Fruit fly (Drosophila melanogaster) whole organism, embryonic: ENCODE results near the gene Dhdds.

Experiments
- Atf-2 ChIP-seq: fragments of 200-800 bp; sonication (Bioruptor generic); optimal IDR thresholded peaks from 2 replicates; lab custom pipeline; 2016; ENCODE audit warnings: missing biosample characterization, missing genetic modification characterization
- Atf6 ChIP-seq: fragments of 200-800 bp; sonication (Bioruptor generic); IDR thresholded peaks from 2 replicates; pipeline ENCODE4 v1.3.6; 2022; ENCODE audit warnings: missing biosample characterization, missing genetic modification characterization
- Bgb ChIP-seq: fragments of 200-800 bp; sonication (Bioruptor generic); IDR thresholded peaks from 2 replicates; pipeline ENCODE4 v1.3.6; 2022; ENCODE audit warnings: missing biosample characterization, missing genetic modification characterization; ENCODE audit not compliant: partially characterized antibody
- CG1024 ChIP-seq: fragments of 200-800 bp; sonication (Bioruptor generic); IDR thresholded peaks from 2 replicates; pipeline ENCODE4 v1.3.6; 2022; ENCODE audit warnings: missing biosample characterization, missing genetic modification characterization
- CG10267 ChIP-seq: fragments of 200-800 bp; sonication (Bioruptor generic); optimal IDR thresholded peaks from 2 replicates; lab custom pipeline; 2018; ENCODE audit warnings: missing biosample characterization, mild to moderate bottlenecking, missing genetic modification characterization, moderate library complexity
- CG10543 ChIP-seq: fragments of 200-800 bp; sonication (Bioruptor generic); optimal IDR thresholded peaks from 3 replicates; lab custom pipeline; 2017; ENCODE audit warnings: missing biosample characterization, mild to moderate bottlenecking, missing genetic modification characterization, moderate library complexity
- CG11398 ChIP-seq: fragments of 200-800 bp; sonication (Bioruptor generic); optimal IDR thresholded peaks from 2 replicates; lab custom pipeline; 2016; ENCODE audit warnings: missing biosample characterization, missing genetic modification characterization
- CG12155 ChIP-seq: fragments of 200-800 bp; sonication (Bioruptor generic); optimal IDR thresholded peaks from 3 replicates; lab custom pipeline; 2016; ENCODE audit warnings: missing biosample characterization, missing genetic modification characterization
- CG13287 ChIP-seq: fragments of 200-800 bp; sonication (Bioruptor generic); IDR thresholded peaks from 2 replicates; pipeline ENCODE4 v1.3.6; 2022; ENCODE audit warnings: missing biosample characterization, missing genetic modification characterization; ENCODE audit not compliant: partially characterized antibody
- CG13296 ChIP-seq: fragments of 200-800 bp; sonication (Bioruptor generic); optimal IDR thresholded peaks from 3 replicates; lab custom pipeline; 2018; ENCODE audit warnings: missing biosample characterization, mild to moderate bottlenecking, missing genetic modification characterization
- CG14667 ChIP-seq: fragments of 200-800 bp; sonication (Bioruptor generic); IDR thresholded peaks from 2 replicates; pipeline ENCODE4 v1.3.6; 2022; ENCODE audit warnings: missing biosample characterization, missing genetic modification characterization
- CG15011 ChIP-seq: fragments of 200-800 bp; sonication (Bioruptor generic); optimal IDR thresholded peaks from 3 replicates; lab custom pipeline; 2018; ENCODE audit warnings: missing biosample characterization, mild to moderate bottlenecking, missing genetic modification characterization
- CG1603 ChIP-seq: fragments of 200-800 bp; sonication (Bioruptor generic); optimal IDR thresholded peaks from 2 replicates; lab custom pipeline; 2019; ENCODE audit warnings: missing biosample characterization, mild to moderate bottlenecking, missing genetic modification characterization, moderate library complexity
- CG2202 ChIP-seq: fragments of 200-800 bp; sonication (Bioruptor generic); optimal IDR thresholded peaks from 2 replicates; lab custom pipeline; 2018; ENCODE audit warnings: missing biosample characterization, mild to moderate bottlenecking, missing genetic modification characterization
- CG33213 ChIP-seq: fragments of 200-800 bp; sonication (Bioruptor generic); optimal IDR thresholded peaks from 3 replicates; lab custom pipeline; 2016; ENCODE audit warnings: missing biosample characterization, missing genetic modification characterization
- CG34422 ChIP-seq: fragments of 200-800 bp; sonication (Bioruptor generic); IDR thresholded peaks from 3 replicates; pipeline ENCODE4 v1.3.6; 2022; ENCODE audit warnings: missing biosample characterization, missing genetic modification characterization
- CG4360 ChIP-seq: fragments of 200-800 bp; sonication (Bioruptor generic); IDR thresholded peaks from 2 replicates; pipeline ENCODE4 v1.3.6; 2022; ENCODE audit warnings: missing biosample characterization, missing genetic modification characterization
- CG6272 ChIP-seq: fragments of 200-800 bp; sonication (Bioruptor generic); IDR thresholded peaks from 2 replicates; pipeline ENCODE4 v1.3.6; 2022; ENCODE audit warnings: missing biosample characterization, missing genetic modification characterization
- CG7786 ChIP-seq: fragments of 200-800 bp; sonication (Bioruptor generic); optimal IDR thresholded peaks from 2 replicates; lab custom pipeline; 2016; ENCODE audit warnings: missing biosample characterization, missing genetic modification characterization
- CG9797 ChIP-seq: fragments of 200-800 bp; sonication (Bioruptor generic); optimal IDR thresholded peaks from 3 replicates; lab custom pipeline; 2018; ENCODE audit warnings: missing biosample characterization, mild to moderate bottlenecking, missing genetic modification characterization
- CrebB ChIP-seq: fragments of 200-800 bp; sonication (Bioruptor generic); optimal IDR thresholded peaks from 3 replicates; lab custom pipeline; 2018; ENCODE audit warnings: missing biosample characterization, mild to moderate bottlenecking, missing genetic modification characterization
- D19A ChIP-seq: fragments of 200-800 bp; optimal IDR thresholded peaks from 3 replicates; lab custom pipeline; 2019; ENCODE audit warnings: missing biosample characterization, mild to moderate bottlenecking, missing genetic modification characterization, moderate library complexity
- Dref ChIP-seq: fragments of 200-800 bp; sonication (Bioruptor generic); IDR thresholded peaks from 2 replicates; pipeline ENCODE4 v1.3.6; 2022; ENCODE audit warnings: missing biosample characterization, missing genetic modification characterization
- Drgx ChIP-seq: fragments of 200-800 bp; sonication (Bioruptor generic); IDR thresholded peaks from 2 replicates; pipeline ENCODE4 v1.3.6; 2022; ENCODE audit warnings: missing biosample characterization, missing genetic modification characterization
- E2f2 ChIP-seq: fragments of 200-800 bp; sonication (Bioruptor generic); IDR thresholded peaks from 2 replicates; pipeline ENCODE4 v1.3.6; 2022; ENCODE audit warnings: missing biosample characterization, missing genetic modification characterization
- Hmx ChIP-seq: fragments of 200-800 bp; sonication (Bioruptor generic); optimal IDR thresholded peaks from 2 replicates; lab custom pipeline; 2016; ENCODE audit warnings: missing biosample characterization, missing genetic modification characterization
- Oaz ChIP-seq: fragments of 200-800 bp; sonication (Bioruptor generic); IDR thresholded peaks from 2 replicates; pipeline ENCODE4 v1.3.6; 2022; ENCODE audit warnings: missing biosample characterization, missing genetic modification characterization
- Six4 ChIP-seq: fragments of 200-800 bp; sonication (Bioruptor generic); optimal IDR thresholded peaks from 2 replicates; lab custom pipeline; 2016; ENCODE audit warnings: missing biosample characterization, missing genetic modification characterization
- Tbp ChIP-seq: fragments of >200 bp; optimal IDR thresholded peaks from 2 replicates; lab custom pipeline; 2018; ENCODE audit warnings: missing biosample characterization, missing genetic modification characterization
- Xrp1 ChIP-seq: fragments of 200-800 bp; sonication (Bioruptor generic); IDR thresholded peaks from 2 replicates; pipeline ENCODE4 v1.3.6; 2022; ENCODE audit warnings: missing biosample characterization, missing genetic modification characterization
- ac ChIP-seq: fragments of 200-800 bp; sonication (Bioruptor generic); optimal IDR thresholded peaks from 3 replicates; lab custom pipeline; 2017; ENCODE audit warnings: missing biosample characterization, mild to moderate bottlenecking, missing genetic modification characterization
- bab2 ChIP-seq: fragments of 200-800 bp; sonication (Bioruptor generic); optimal IDR thresholded peaks from 2 replicates; lab custom pipeline; 2016; ENCODE audit warnings: missing biosample characterization, missing genetic modification characterization
- bcd ChIP-seq: fragments of 200-800 bp; sonication (Bioruptor generic); optimal IDR thresholded peaks from 2 replicates; lab custom pipeline; 2017; ENCODE audit warnings: missing biosample characterization, mild to moderate bottlenecking, missing genetic modification characterization
- bowl ChIP-seq: fragments of 200-800 bp; sonication (Bioruptor generic); IDR thresholded peaks from 2 replicates; pipeline ENCODE4 v1.3.6; 2022; ENCODE audit warnings: missing biosample characterization, missing genetic modification characterization
- cas ChIP-seq: fragments of 200-800 bp; sonication (Bioruptor generic); IDR thresholded peaks from 2 replicates; pipeline ENCODE4 v1.3.6; 2022; ENCODE audit warnings: missing biosample characterization, missing genetic modification characterization
- da ChIP-seq: fragments of 200-800 bp; sonication (Bioruptor generic); optimal IDR thresholded peaks from 2 replicates; lab custom pipeline; 2016; ENCODE audit warnings: missing biosample characterization, missing genetic modification characterization
- dan ChIP-seq: fragments of 200-800 bp; sonication (Bioruptor generic); IDR thresholded peaks from 2 replicates; pipeline ENCODE4 v1.3.6; 2022; ENCODE audit warnings: missing biosample characterization, missing genetic modification characterization
- dmrt99B ChIP-seq: fragments of 200-800 bp; sonication (Bioruptor generic); optimal IDR thresholded peaks from 2 replicates; lab custom pipeline; 2018; ENCODE audit warnings: missing biosample characterization, mild to moderate bottlenecking, missing genetic modification characterization, moderate library complexity
- emc ChIP-seq: fragments of 200-800 bp; sonication (Bioruptor generic); optimal IDR thresholded peaks from 2 replicates; lab custom pipeline; 2016; ENCODE audit warnings: missing biosample characterization, missing genetic modification characterization
- eve ChIP-seq, 2 experiments: fragments of >200 bp; optimal IDR thresholded peaks; 2 replicates each; lab custom pipeline; 2017; ENCODE audit warnings: missing biosample characterization in 2 of 2, missing genetic modification characterization in 2 of 2
- ewg ChIP-seq: fragments of 200-800 bp; sonication (Bioruptor generic); optimal IDR thresholded peaks from 3 replicates; lab custom pipeline; 2017; ENCODE audit warnings: mild to moderate bottlenecking, missing biosample characterization, missing genetic modification reagents, missing genetic modification characterization
- gcm2 ChIP-seq: fragments of 200-800 bp; sonication (Bioruptor generic); optimal IDR thresholded peaks from 2 replicates; lab custom pipeline; 2016; ENCODE audit warnings: missing biosample characterization, missing genetic modification characterization
- gro ChIP-seq: fragments of 200-800 bp; sonication (Bioruptor generic); optimal IDR thresholded peaks from 2 replicates; lab custom pipeline; 2016; ENCODE audit warnings: missing biosample characterization, missing genetic modification characterization
- pho ChIP-seq: fragments of 200-800 bp; sonication (Bioruptor generic); optimal IDR thresholded peaks from 2 replicates; lab custom pipeline; 2016; ENCODE audit warnings: missing biosample characterization, missing genetic modification characterization
- pros ChIP-seq: fragments of 200-800 bp; sonication (Bioruptor generic); optimal IDR thresholded peaks from 3 replicates; lab custom pipeline; 2019; ENCODE audit warnings: missing biosample characterization, mild to moderate bottlenecking, missing genetic modification characterization, moderate library complexity
- row ChIP-seq: fragments of 200-800 bp; sonication (Bioruptor generic); IDR thresholded peaks from 3 replicates; pipeline ENCODE4 v1.3.6; 2022; ENCODE audit warnings: missing biosample characterization, missing genetic modification characterization
- sna ChIP-seq: fragments of 200-800 bp; sonication (Bioruptor generic); IDR thresholded peaks from 2 replicates; pipeline ENCODE4 v1.3.6; 2022; ENCODE audit warnings: missing biosample characterization, missing genetic modification characterization; ENCODE audit not compliant: partially characterized antibody
- tna ChIP-seq: fragments of 200-800 bp; sonication (Bioruptor generic); IDR thresholded peaks from 2 replicates; pipeline ENCODE4 v1.3.6; 2022; ENCODE audit warnings: missing biosample characterization, missing genetic modification characterization; ENCODE audit not compliant: partially characterized antibody
- wor ChIP-seq: fragments of 200-800 bp; sonication (Bioruptor generic); IDR thresholded peaks from 2 replicates; pipeline ENCODE4 v1.3.6; 2022; ENCODE audit warnings: missing biosample characterization, missing genetic modification characterization
- zfh1 ChIP-seq: fragments of 200-800 bp; sonication (Bioruptor generic); IDR thresholded peaks from 3 replicates; pipeline ENCODE4 v1.3.6; 2022; ENCODE audit warnings: missing biosample characterization, missing genetic modification characterization

The Dhdds gene

DNA sequence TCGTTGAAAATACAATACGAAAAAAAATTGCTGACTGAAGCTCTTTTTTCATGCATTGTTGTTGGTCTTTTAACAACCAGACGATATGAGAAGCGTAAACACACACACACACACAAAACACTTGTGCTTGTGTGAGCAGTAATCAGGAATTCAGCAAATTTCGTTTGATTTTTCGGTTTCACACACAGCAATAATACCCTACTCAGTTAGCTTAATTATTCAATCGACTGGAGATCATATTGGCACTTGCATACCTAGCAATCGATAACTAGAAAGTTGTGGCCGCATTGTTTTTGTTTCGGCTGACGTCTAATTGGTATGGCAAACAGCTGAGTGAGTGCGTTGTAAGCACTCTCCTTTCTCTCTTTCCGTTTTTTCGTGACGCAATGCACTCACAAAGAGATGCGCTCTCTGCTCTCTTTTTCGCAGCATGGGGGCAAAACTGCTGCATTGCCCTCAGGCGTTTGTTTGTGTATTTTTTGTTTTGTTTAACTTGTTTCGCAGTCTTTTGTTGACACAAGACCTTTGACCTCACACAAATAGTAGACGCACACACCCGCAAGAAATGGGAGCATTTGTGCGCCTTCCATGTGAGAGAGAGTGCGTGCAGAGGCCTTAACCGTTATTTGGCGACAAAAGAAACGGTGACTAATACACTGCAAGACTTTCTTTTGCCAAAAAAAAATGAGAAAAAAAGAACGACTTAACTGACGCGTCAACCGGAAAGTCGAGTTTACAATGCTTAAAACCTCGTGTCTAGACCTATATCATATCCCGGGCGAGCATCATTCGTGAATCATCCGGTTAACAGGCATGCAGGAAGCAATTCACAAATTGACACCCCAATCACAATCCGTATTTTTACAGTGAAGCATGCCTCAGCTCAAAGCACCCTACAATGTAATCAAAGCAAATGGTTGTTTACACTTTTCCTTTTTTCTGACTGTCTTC is 11.9 kb upstream of the Dhdds start (continued):
- TF ChIP-seq Atf6 (GFP tag; lab: Robert Waterston, UW) = no peak
- no peak for TF ChIP-seq tna (GFP tag; lab: Robert Waterston, UW)
- no peak; the same call in 1 of the 2 replicates for TF ChIP-seq CG13287
- peak; percentile 39 for TF ChIP-seq row (GFP tag; lab: Robert Waterston, UW)
- TF ChIP-seq Drgx = peak; percentile 62
- TF ChIP-seq CG15011 (GFP tag; lab: Kevin White, UChicago) = no peak
- TF ChIP-seq CG1603 (tag; lab: Kevin White, UChicago) = peak; percentile 34
- no peak for TF ChIP-seq dan
- TF ChIP-seq E2f2 (GFP tag; lab: Robert Waterston, UW) = peak; percentile 7; the same call in 1 of the 2 replicates
- no peak for TF ChIP-seq Oaz
- no peak for TF ChIP-seq bowl (GFP tag; lab: Robert Waterston, UW)
- TF ChIP-seq gro (GFP tag; lab: Kevin White, UChicago) = no peak
- peak; percentile 27 for TF ChIP-seq dmrt99B
- TF ChIP-seq CG1024 (GFP tag; lab: Robert Waterston, UW) = 0 out of 2 replicates have a peak, but pooled peaks have one; percentile 2
- TF ChIP-seq CG4360 = no peak
- no peak for TF ChIP-seq eve (GFP tag; optimal IDR thresholded peaks at IDR 0.05; lab: Kevin White, UChicago)
- peak; percentile 56 for TF ChIP-seq CG10543 (GFP tag; lab: Kevin White, UChicago)
- TF ChIP-seq wor = no peak
- no peak for TF ChIP-seq pros
- no peak for TF ChIP-seq emc (GFP tag; lab: Kevin White, UChicago)
- no peak for TF ChIP-seq gcm2 (GFP tag; lab: Kevin White, UChicago)
- TF ChIP-seq bab2 (GFP tag; lab: Kevin White, UChicago) = peak; percentile 22
- TF ChIP-seq D19A (tag; lab: Kevin White, UChicago) = peak; percentile 37
- TF ChIP-seq ewg (GFP tag; lab: Kevin White, UChicago) = peak; percentile 1
- TF ChIP-seq Dref (GFP tag; lab: Robert Waterston, UW) = no peak
- TF ChIP-seq CG12155 (GFP tag; lab: Kevin White, UChicago) = no peak
- peak; percentile 22 for TF ChIP-seq CG7786
- no peak for TF ChIP-seq CrebB (tag; lab: Kevin White, UChicago)
- TF ChIP-seq Tbp (GFP tag; lab: Kevin White, UChicago) = no peak
- no peak for TF ChIP-seq CG10267 (tag; lab: Kevin White, UChicago)
- TF ChIP-seq CG33213 (GFP tag; lab: Kevin White, UChicago) = no peak
- no peak for TF ChIP-seq CG2202 (tag; lab: Kevin White, UChicago)
- no peak for TF ChIP-seq CG34422 (GFP tag; lab: Robert Waterston, UW)
- TF ChIP-seq CG14667 (GFP tag; lab: Robert Waterston, UW) = no peak
- TF ChIP-seq bcd (GFP tag; lab: Kevin White, UChicago) = no peak
- TF ChIP-seq ac (GFP tag; lab: Kevin White, UChicago) = no peak
- TF ChIP-seq CG6272 (GFP tag; lab: Robert Waterston, UW) = no peak
- no peak for TF ChIP-seq Six4
- TF ChIP-seq CG13296 (GFP tag; lab: Kevin White, UChicago) = peak; percentile 31
- TF ChIP-seq pho (GFP tag; lab: Kevin White, UChicago) = no peak
- TF ChIP-seq Xrp1 = 0 out of 2 replicates have a peak, but pooled peaks have one; percentile 33
- TF ChIP-seq sna = 0 out of 2 replicates have a peak, but pooled peaks have one; percentile 19
- peak; percentile 8 for TF ChIP-seq Atf-2
- no peak for TF ChIP-seq CG11398 (GFP tag; lab: Kevin White, UChicago)
- no peak for TF ChIP-seq CG9797 (GFP tag; lab: Kevin White, UChicago)
- TF ChIP-seq Bgb (GFP tag; lab: Robert Waterston, UW) = no peak
- no peak for TF ChIP-seq cas (GFP tag; lab: Robert Waterston, UW)
- no peak; the same call in 2 of the 3 replicates for TF ChIP-seq zfh1
- no peak for TF ChIP-seq Hmx (GFP tag; lab: Kevin White, UChicago)
- no peak for TF ChIP-seq da (GFP tag; lab: Kevin White, UChicago)
